Worm (Caenorhabditis elegans): Measurements from ENCODE around the gene Y70G10A.3.
A peak's percentile ranks its signal among the peaks of the same experiment; 100 is the strongest.

Gene Y70G10A.3

DNA sequence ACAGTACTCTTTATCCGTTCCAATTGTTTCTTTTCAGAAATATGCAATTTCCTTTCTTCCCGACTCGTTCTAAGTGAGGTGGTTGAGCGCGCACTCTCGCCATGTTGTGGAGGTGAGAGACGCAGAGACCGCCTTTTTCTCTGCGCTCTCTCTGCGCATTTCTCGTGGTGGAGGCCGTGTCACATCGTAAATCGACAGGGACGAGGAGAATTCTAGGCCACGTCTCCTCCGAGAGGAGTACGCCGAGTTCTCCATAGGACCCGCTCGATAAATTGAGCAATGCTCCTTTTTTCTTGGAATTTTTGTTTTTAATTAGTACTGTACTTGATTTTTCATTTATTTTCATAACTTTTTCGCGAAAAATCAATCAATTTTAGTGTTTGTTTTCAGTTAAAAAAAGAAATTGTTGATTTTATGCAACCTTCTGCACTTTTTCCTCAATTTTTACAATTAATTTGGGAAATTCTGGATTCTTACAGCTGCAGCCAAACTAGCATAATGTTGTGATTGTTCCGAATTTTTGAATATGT, 31.9 kb downstream of the Y70G10A.3 start, which contains the start of gene cnk-1 (continued):
- peak; percentile 16 for TF ChIP-seq skn-1 (tag; optimal IDR thresholded peaks at IDR 0.05)
- no peak for TF ChIP-seq alr-1 (tag; optimal IDR thresholded peaks at IDR 0.05; ENCODE audit: borderline replicate concordance)
- peak; percentile 88 for TF ChIP-seq sox-4 (tag; optimal IDR thresholded peaks at IDR 0.05)
- TF ChIP-seq lin-13 (GFP tag; optimal IDR thresholded peaks at IDR 0.05) = peak; percentile 34
- TF ChIP-seq aha-1 (tag; optimal IDR thresholded peaks at IDR 0.05) = no peak
- peak; percentile 94 for TF ChIP-seq tbx-2 (tag; optimal IDR thresholded peaks at IDR 0.05)
- peak; percentile 99 for TF ChIP-seq rnt-1 (tag; optimal IDR thresholded peaks at IDR 0.05)
- no peak for TF ChIP-seq nhr-12 (tag; optimal IDR thresholded peaks at IDR 0.05)
- peak; percentile 88 for TF ChIP-seq snu-23 (GFP tag; optimal IDR thresholded peaks at IDR 0.05)
- peak; percentile 95 for TF ChIP-seq ceh-88 (GFP tag; IDR thresholded peaks at IDR 0.05)
- no peak for TF ChIP-seq Y116A8C.19 (tag; optimal IDR thresholded peaks at IDR 0.05; ENCODE audit: borderline replicate concordance)
- peak; percentile 83 for TF ChIP-seq lin-15B (tag; optimal IDR thresholded peaks at IDR 0.05)
- peak; percentile 20 for TF ChIP-seq C34B4.2 (tag; optimal IDR thresholded peaks at IDR 0.05)
- TF ChIP-seq xbp-1 (tag; optimal IDR thresholded peaks at IDR 0.05) = peak; percentile 80
- TF ChIP-seq nhr-47 (tag; optimal IDR thresholded peaks at IDR 0.05) = peak; percentile 96
- no peak for TF ChIP-seq pag-3 (tag; optimal IDR thresholded peaks at IDR 0.05; ENCODE audit: borderline replicate concordance, insufficient read depth)
- TF ChIP-seq nhr-84 (tag; optimal IDR thresholded peaks at IDR 0.05) = no peak
- TF ChIP-seq sup-37 (GFP tag; optimal IDR thresholded peaks at IDR 0.05) = peak; percentile 48
- TF ChIP-seq elt-2 (tag; optimal IDR thresholded peaks at IDR 0.05) = peak; percentile 40
- TF ChIP-seq unc-30 (tag; optimal IDR thresholded peaks at IDR 0.05) = no peak
- TF ChIP-seq unc-130 (tag; optimal IDR thresholded peaks at IDR 0.05) = no peak
- TF ChIP-seq mdl-1 (tag; optimal IDR thresholded peaks at IDR 0.05) = no peak
- no peak for TF ChIP-seq sptf-1 (tag; optimal IDR thresholded peaks at IDR 0.05)
- no peak for TF ChIP-seq nhr-237 (tag; optimal IDR thresholded peaks at IDR 0.05)
- TF ChIP-seq pqm-1 (tag; optimal IDR thresholded peaks at IDR 0.05) = no peak
- no peak for TF ChIP-seq zag-1 (tag; optimal IDR thresholded peaks at IDR 0.05)
- TF ChIP-seq jun-1 (tag; optimal IDR thresholded peaks at IDR 0.05) = peak; percentile 9

DNA sequence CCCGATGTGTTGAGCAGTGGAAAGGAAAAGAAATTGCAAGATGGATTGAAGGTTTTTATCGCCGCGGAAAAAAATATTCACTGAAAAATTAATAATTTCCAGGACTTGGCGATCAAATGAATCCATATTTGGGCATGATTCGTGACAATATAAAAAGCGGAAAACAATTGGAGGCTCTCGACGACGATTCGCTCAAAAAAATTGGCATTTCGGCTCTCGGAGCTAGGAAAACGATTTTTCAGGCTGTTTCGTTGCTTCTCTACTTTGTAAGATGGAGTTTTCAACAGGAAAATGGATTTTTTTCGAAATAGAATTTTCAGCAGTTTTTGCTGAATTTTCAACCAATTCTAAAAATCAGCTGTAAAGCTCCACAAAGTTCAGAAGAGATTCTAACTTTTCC, 32.9 kb downstream of the Y70G10A.3 start:
- TF ChIP-seq blmp-1 (tag; optimal IDR thresholded peaks at IDR 0.05) (no peak), efl-1 (optimal IDR thresholded peaks at IDR 0.05) (no peak), efl-1 (GFP tag; optimal IDR thresholded peaks at IDR 0.05 in 1 of 2) (peak in 1 of 2 experiments; percentile 70)

DNA sequence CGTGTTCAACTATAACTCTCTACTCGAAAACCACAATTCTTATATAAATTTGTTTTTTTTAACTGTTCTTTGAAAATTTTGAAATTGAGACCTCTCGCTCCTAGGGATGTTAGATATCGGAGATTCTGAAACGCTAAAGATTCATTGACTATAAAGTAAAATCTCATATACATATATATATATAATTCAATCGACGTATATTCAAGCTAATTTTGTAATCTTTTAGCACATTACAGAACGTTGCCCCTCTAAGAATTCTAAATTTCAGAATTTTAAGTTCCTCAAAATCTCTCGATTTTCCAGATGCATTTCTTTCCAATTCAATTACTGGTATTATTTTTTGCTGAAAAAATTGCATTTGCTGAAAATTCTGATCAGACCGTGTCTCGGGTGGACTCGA, 39.9 kb downstream of the Y70G10A.3 start, which contains the start of gene pad-2:
TSS of gene pad-2 (plus strand) at position 301 of the 400 bp plus-strand sequence.
- TF ChIP-seq sox-4 (tag; optimal IDR thresholded peaks at IDR 0.05) (no peak), mef-2 (tag; optimal IDR thresholded peaks at IDR 0.05) (no peak), fkh-10 (GFP tag; optimal IDR thresholded peaks at IDR 0.05) (no peak), isw-1 (GFP tag; IDR thresholded peaks at IDR 0.05) (no peak), nhr-237 (tag; optimal IDR thresholded peaks at IDR 0.05) (no peak), sptf-1 (tag; optimal IDR thresholded peaks at IDR 0.05) (no peak), nhr-71 (tag; optimal IDR thresholded peaks at IDR 0.05) (no peak), ces-1 (GFP tag; optimal IDR thresholded peaks at IDR 0.05) (no peak), egl-13 (tag; optimal IDR thresholded peaks at IDR 0.05) (no peak), fkh-4 (tag; optimal IDR thresholded peaks at IDR 0.05; ENCODE audit: borderline replicate concordance) (no peak)

DNA sequence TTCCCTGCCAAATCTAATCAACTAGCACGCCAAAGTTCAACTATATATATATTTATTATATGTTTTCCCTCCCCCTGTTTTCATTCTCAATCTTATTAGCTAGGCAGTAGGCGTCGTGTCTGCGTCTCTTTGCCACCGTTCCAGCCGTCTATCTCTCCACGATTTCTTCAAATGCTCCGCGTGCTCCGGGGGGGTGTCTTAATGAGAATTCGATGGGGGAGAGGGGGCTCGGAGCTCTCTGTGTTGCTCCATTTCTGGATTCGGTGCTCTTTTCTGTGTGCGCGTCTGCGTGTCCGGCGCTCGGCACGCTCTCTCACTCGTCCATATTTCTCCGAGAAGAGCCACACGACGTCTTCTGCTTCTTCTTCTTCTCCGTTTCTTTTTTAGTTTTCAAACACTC, 45.3 kb downstream of the Y70G10A.3 start:
- TF ChIP-seq nhr-84 (tag; optimal IDR thresholded peaks at IDR 0.05) = no peak
- TF ChIP-seq elt-3 (tag; optimal IDR thresholded peaks at IDR 0.05) = no peak
- peak; percentile 69 for TF ChIP-seq isw-1 (GFP tag; IDR thresholded peaks at IDR 0.05)
- no peak for TF ChIP-seq alr-1 (tag; optimal IDR thresholded peaks at IDR 0.05; ENCODE audit: borderline replicate concordance)
- no peak for TF ChIP-seq skn-1 (tag; optimal IDR thresholded peaks at IDR 0.05)
- peak; percentile 13 for TF ChIP-seq ceh-8 (GFP tag; optimal IDR thresholded peaks at IDR 0.05)
- TF ChIP-seq lin-13 (GFP tag; optimal IDR thresholded peaks at IDR 0.05) = no peak
- no peak for TF ChIP-seq ztf-4 (tag; optimal IDR thresholded peaks at IDR 0.05)
- no peak for TF ChIP-seq fkh-4 (tag; optimal IDR thresholded peaks at IDR 0.05; ENCODE audit: borderline replicate concordance)
- TF ChIP-seq hlh-4 (tag; optimal IDR thresholded peaks at IDR 0.05) = no peak
- TF ChIP-seq snu-23 (GFP tag; optimal IDR thresholded peaks at IDR 0.05) = peak; percentile 37
- peak; percentile 80 for TF ChIP-seq nhr-71 (tag; optimal IDR thresholded peaks at IDR 0.05)
- 0 out of 2 replicates have a peak, but pooled peaks have one; percentile 29 for TF ChIP-seq nhr-19 (GFP tag; conservative IDR thresholded peaks at IDR 0.05)
- TF ChIP-seq unc-98 (GFP tag; IDR thresholded peaks at IDR 0.05) = no peak
- TF ChIP-seq efl-3 (GFP tag; optimal IDR thresholded peaks at IDR 0.05) = no peak
- peak in 1 of 2 experiments; percentile 22 for TF ChIP-seq egl-27 (tag; optimal IDR thresholded peaks at IDR 0.05)
- TF ChIP-seq pag-3 (tag; optimal IDR thresholded peaks at IDR 0.05; ENCODE audit: borderline replicate concordance, insufficient read depth) = no peak
- TF ChIP-seq fkh-8 (tag; optimal IDR thresholded peaks at IDR 0.05) = peak; percentile 91
- TF ChIP-seq grh-1 (GFP tag; IDR thresholded peaks at IDR 0.05) = no peak
